Worm (Caenorhabditis elegans): ENCODE measurements around the gene T01H3.2.

T01H3.2 gene

DNA sequence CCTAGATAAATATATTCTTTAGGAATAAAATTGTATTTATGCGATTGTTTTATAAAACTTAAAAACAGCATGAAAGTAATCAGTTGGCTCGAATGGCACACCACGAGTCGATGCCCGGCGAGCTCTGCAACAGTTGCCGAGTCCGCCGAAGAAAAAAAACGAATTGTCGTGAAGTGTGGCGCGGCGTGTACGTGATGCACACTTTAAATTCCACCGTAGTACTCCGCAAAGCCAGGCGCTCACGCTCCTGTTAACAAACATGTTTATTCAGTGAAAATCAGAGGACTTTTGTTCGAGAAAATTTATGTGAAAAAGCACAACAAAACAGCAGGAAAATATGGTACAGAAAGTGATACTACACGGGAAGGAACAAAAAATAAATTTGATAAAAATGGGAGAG is 7.2 kb downstream of the T01H3.2 start:
- TF ChIP-seq flt-1 (GFP tag; IDR thresholded peaks at IDR 0.05) (0 out of 2 replicates have a peak, but pooled peaks have one; percentile 20), med-1 (GFP tag; optimal IDR thresholded peaks at IDR 0.05; ENCODE audit: insufficient read depth) (no peak)

DNA sequence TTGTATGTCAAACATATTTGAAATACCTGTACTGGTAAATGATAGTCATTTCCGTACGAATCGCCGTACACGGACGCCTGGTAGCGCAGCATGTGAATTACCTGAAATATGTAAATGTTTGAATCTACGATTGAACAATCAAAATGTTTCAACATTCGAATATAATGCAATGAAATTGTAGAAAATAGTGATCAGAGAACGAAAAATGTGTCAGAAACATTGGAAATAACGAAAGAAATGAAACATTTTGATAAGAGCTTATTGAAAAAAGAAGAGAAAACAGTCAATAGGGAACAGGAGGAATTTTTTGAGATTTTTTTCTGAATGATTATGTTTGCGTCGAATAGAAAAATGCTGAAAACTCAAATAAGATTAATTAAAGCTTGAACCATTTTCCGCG is 7.7 kb downstream of the T01H3.2 start, which contains the start of gene ztf-17:
Gene ztf-17 (minus strand): TSS at position 101 of the 400 bp plus-strand sequence.
- no peak for TF ChIP-seq ztf-29 (GFP tag; IDR thresholded peaks at IDR 0.05)
- TF ChIP-seq ref-1 (GFP tag; conservative IDR thresholded peaks at IDR 0.05), result no peak
- TF ChIP-seq tab-1 (GFP tag; IDR thresholded peaks at IDR 0.05), result no peak
- no peak for TF ChIP-seq cog-1 (tag; optimal IDR thresholded peaks at IDR 0.05)
- TF ChIP-seq ztf-23 (GFP tag; IDR thresholded peaks at IDR 0.05), result no peak
- no peak for TF ChIP-seq med-1 (GFP tag; optimal IDR thresholded peaks at IDR 0.05; ENCODE audit: insufficient read depth)
- TF ChIP-seq klf-2 (GFP tag; conservative IDR thresholded peaks at IDR 0.05), result no peak
- no peak for TF ChIP-seq T22C8.4 (GFP tag; IDR thresholded peaks at IDR 0.05)
- no peak for TF ChIP-seq flt-1 (GFP tag; IDR thresholded peaks at IDR 0.05)

DNA sequence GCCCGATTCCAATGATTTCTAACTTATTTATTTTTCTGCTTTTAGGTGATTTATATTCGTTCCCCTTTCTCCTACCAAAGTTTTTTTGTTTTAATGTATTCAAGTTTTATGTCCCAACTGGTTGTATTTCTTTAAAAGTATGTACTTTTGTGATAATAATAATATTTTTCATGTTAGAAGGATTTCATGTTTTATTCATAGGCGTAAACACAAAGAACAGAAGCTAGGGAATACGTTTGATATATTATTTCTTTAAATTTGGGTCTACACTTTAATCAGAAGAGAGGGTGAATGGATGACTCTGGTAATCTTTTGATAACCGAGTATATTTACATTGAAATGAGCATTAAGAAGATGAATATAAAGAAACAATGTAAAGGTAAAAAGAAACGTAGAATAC is 11.7 kb downstream of the T01H3.2 start:
- TF ChIP-seq cog-1 (tag; optimal IDR thresholded peaks at IDR 0.05) (no peak), tab-1 (GFP tag; IDR thresholded peaks at IDR 0.05) (no peak), ztf-23 (GFP tag; IDR thresholded peaks at IDR 0.05) (no peak), T22C8.4 (GFP tag; IDR thresholded peaks at IDR 0.05) (no peak), ztf-29 (GFP tag; IDR thresholded peaks at IDR 0.05) (no peak), ref-1 (GFP tag; conservative IDR thresholded peaks at IDR 0.05) (no peak), flt-1 (GFP tag; IDR thresholded peaks at IDR 0.05) (no peak)

DNA sequence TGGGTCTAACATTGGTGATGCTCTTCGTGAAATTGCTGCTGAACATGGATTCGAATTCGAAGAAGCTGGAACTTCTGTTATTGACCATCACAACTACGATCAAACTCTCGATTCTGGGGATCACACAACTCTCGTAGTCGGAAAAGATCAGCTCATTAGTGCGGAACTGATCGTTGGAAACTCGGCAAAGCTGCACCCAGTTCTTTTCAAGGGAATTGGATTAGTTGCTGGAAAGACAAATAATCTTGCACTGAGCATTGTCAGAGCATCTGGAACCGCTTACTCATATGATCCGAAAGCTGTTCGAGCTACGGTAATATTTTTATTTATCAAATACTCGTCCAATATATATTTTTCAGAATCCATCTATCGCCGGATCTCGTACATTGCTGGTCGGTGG is 12.9 kb downstream of the T01H3.2 start:
- TF ChIP-seq flt-1 (GFP tag; IDR thresholded peaks at IDR 0.05) (no peak), T22C8.4 (GFP tag; IDR thresholded peaks at IDR 0.05) (no peak), klf-2 (GFP tag; conservative IDR thresholded peaks at IDR 0.05) (no peak), med-1 (GFP tag; optimal IDR thresholded peaks at IDR 0.05; ENCODE audit: insufficient read depth) (no peak), ref-1 (GFP tag; conservative IDR thresholded peaks at IDR 0.05) (no peak)

DNA sequence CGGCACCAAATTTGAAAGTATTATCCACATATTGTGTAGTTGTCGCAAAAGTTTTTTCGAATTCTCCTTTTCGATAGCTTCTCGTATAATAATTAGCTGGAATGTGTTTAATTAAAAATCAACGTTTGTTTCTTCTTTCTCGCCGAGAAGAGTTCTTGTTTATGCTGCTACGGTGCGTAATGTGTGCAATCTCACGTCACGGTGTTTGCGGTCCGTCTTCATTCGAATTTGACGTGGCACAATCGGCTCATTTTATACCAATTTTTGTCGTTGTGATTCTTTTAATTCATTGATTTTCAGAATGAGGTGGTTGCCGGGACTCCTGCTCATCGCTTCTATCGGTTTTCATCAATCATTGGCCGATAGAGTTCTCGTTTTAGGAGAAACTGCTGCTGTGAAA is 13.6 kb downstream of the T01H3.2 start, which contains the start of gene ostb-1:
Gene ostb-1 (plus strand): TSS at position 301 of the 400 bp plus-strand sequence.
- TF ChIP-seq T22C8.4 (GFP tag; IDR thresholded peaks at IDR 0.05), result no peak
- no peak for TF ChIP-seq med-1 (GFP tag; optimal IDR thresholded peaks at IDR 0.05; ENCODE audit: insufficient read depth)

DNA sequence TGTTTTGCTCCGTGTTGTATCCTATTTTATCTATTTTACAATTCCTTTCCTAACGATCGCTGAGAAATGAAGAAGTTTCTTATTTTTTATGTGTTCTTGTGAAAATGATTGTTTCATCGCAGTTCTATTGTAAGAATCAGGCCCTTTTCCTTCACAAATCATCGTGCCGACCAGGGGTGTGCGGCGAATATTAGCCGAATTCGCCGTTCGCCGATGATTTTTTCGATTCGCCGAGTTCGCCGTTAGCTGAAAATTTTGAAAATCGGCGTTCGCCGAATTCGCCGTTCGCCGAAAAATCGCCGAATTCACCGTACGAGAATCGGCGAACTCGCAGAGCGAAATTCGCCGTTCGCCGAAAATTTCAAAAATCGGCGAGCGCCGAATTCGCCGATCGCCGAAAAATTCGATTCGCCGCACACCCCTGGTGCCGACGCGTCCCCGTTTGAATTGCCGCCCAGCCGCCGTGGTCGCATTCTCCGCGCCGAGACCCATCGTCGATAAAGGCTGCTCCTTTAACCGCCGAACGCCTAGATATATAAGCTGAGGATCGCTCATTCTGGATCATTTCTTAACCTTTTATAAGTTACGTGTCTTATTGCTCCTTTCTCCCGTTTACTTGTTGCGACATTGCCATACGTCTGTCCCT is 14.2 kb downstream of the T01H3.2 start:
- TF ChIP-seq T22C8.4 (GFP tag; IDR thresholded peaks at IDR 0.05) (no peak), tab-1 (GFP tag; IDR thresholded peaks at IDR 0.05) (no peak), med-1 (GFP tag; optimal IDR thresholded peaks at IDR 0.05; ENCODE audit: insufficient read depth) (no peak), cog-1 (tag; optimal IDR thresholded peaks at IDR 0.05) (no peak), ztf-29 (GFP tag; IDR thresholded peaks at IDR 0.05) (no peak), ztf-23 (GFP tag; IDR thresholded peaks at IDR 0.05) (no peak), flt-1 (GFP tag; IDR thresholded peaks at IDR 0.05) (no peak), klf-2 (GFP tag; conservative IDR thresholded peaks at IDR 0.05) (no peak), ref-1 (GFP tag; conservative IDR thresholded peaks at IDR 0.05) (no peak)

DNA sequence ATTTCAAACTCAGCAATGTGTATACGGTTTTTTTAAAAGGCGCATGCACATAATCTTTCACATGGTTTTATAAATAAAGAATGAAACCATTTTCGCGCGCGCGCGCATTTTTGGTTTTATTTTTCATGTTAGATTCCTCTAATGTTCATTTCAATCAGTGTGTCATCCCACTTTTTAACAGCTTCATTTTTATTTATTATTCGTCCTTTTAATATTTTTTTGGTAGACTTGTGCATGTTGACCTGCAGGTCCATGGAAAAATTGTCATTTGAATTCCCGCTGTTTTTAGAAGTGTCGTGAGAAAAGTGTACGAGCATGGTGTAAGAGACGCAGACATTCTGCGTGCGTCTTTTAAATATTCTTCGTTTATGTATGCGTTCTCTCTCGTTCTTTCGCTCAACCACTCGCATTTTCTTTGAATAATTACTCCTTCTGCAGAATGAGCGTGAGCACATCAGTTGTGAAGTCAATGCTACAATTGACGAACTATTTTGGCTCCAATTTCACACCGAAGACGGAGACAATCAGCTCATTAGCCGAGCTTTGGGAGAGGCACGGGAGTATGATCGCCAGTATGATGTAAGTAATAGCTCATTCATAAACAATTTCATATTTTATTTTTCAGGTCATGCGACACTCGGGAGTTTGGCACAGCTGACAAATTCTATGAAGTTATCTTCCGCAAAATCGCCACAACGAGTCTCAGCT is 17.4 kb downstream of the T01H3.2 start, which contains the start of gene lin-5:
Gene lin-5 (plus strand): TSS at position 354 of the 708 bp plus-strand sequence.
- TF ChIP-seq klf-2 (GFP tag; conservative IDR thresholded peaks at IDR 0.05) (0 out of 2 replicates have a peak, but pooled peaks have one; percentile 47), cog-1 (tag; optimal IDR thresholded peaks at IDR 0.05) (peak; percentile 36), ref-1 (GFP tag; conservative IDR thresholded peaks at IDR 0.05) (no peak)

DNA sequence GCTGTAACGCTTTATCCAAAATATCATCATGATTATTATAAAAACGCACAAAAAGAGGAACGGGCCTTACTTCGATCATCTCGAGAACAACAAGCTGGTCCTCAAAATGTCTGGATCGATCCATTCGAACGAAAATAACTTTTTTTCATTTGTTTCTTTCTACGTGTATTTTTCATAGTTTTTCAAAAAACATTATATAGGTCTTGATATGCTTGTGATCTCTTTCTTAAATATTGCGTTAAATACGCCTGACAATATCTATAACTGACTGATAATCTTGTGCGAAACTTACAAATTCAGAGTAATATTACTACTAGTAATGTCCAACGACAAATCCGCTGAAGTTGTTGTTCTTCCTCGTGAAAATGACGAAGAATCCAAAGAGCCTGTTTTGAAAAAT is 19.7 kb downstream of the T01H3.2 start, which contains the start of gene sds-22:
Gene sds-22 (plus strand): TSS at position 301 of the 400 bp plus-strand sequence.
- TF ChIP-seq med-1 (GFP tag; optimal IDR thresholded peaks at IDR 0.05; ENCODE audit: insufficient read depth) (no peak), ztf-23 (GFP tag; IDR thresholded peaks at IDR 0.05) (no peak), klf-2 (GFP tag; conservative IDR thresholded peaks at IDR 0.05) (no peak), T22C8.4 (GFP tag; IDR thresholded peaks at IDR 0.05) (no peak), flt-1 (GFP tag; IDR thresholded peaks at IDR 0.05) (no peak), tab-1 (GFP tag; IDR thresholded peaks at IDR 0.05) (no peak)

DNA sequence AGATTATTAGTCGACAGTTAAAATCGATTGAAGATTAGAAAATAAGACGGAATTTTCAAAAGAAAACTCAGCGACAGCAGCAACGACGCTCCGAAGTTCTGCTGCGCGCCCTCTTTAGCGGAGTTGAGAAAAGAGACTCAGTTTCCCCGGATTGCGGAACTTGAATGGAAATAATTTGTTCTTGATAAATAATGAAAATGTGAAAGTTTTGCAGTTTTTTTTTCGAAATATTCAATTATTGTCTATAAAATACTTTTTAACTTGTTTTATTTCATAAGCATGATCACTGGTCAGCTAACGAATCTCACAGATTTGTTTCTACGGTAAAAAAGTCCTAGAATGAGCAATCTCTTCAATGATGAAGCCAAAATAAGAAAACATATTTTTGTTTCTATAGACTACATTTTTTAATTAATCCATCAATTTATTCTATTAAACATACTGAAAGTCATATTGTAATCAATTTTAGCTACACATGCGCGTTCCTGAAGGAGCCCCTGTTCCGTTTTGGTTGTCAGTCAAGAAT is 20.2 kb downstream of the T01H3.2 start, which contains the start of the genes cec-3 and T09A5.15:
Gene cec-3 (minus strand): TSS at position 116 of the 526 bp plus-strand sequence.
Gene T09A5.15 (plus strand): TSS at position 476 of the 526 bp plus-strand sequence.
- TF ChIP-seq flt-1 (GFP tag; IDR thresholded peaks at IDR 0.05) (peak; percentile 48; the same call in 1 of the 2 replicates), ztf-29 (GFP tag; IDR thresholded peaks at IDR 0.05) (no peak; the same call in 1 of the 2 replicates), ref-1 (GFP tag; conservative IDR thresholded peaks at IDR 0.05) (no peak), T22C8.4 (GFP tag; IDR thresholded peaks at IDR 0.05) (no peak), med-1 (GFP tag; optimal IDR thresholded peaks at IDR 0.05; ENCODE audit: insufficient read depth) (no peak), tab-1 (GFP tag; IDR thresholded peaks at IDR 0.05) (no peak), cog-1 (tag; optimal IDR thresholded peaks at IDR 0.05) (peak; percentile 22), ztf-23 (GFP tag; IDR thresholded peaks at IDR 0.05) (0 out of 2 replicates have a peak, but pooled peaks have one; percentile 35)

DNA sequence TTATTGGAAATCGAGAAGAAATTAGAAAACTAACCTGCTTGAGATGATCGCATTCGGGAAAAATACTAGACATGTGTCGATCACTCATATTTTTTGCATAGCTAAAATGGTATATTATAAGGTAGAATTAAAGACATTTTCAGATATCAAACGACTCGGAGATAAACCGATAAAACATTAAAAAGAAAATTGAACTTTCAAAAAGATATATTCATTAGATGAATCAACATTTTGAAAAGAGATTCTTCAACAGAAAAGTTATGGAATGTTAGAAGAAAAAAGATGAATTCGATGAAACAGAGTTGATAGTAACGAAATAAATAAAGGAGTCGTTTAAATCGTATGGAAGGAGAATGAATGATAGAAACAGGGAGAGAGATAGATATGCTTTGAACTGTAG is 22.2 kb downstream of the T01H3.2 start, which contains the start of gene mdmh-35:
Gene mdmh-35 (minus strand): TSS at position 101 of the 400 bp plus-strand sequence.
- TF ChIP-seq ztf-23 (GFP tag; IDR thresholded peaks at IDR 0.05) (no peak), ztf-29 (GFP tag; IDR thresholded peaks at IDR 0.05) (no peak), flt-1 (GFP tag; IDR thresholded peaks at IDR 0.05) (no peak), cog-1 (tag; optimal IDR thresholded peaks at IDR 0.05) (no peak), ref-1 (GFP tag; conservative IDR thresholded peaks at IDR 0.05) (no peak), tab-1 (GFP tag; IDR thresholded peaks at IDR 0.05) (no peak), T22C8.4 (GFP tag; IDR thresholded peaks at IDR 0.05) (no peak), med-1 (GFP tag; optimal IDR thresholded peaks at IDR 0.05; ENCODE audit: insufficient read depth) (no peak)
